Worm (Caenorhabditis elegans) whole organism, early embryonic: ENCODE data around the gene mtpn-1.

Experiments
- B0310.2 ChIP-seq: sonication (generic microtip); optimal IDR thresholded peaks from 2 replicates; lab custom pipeline; 2016; ENCODE audit warnings: mild to moderate bottlenecking, missing genetic modification characterization, missing compliant biosample characterization
- F13C5.2 ChIP-seq: sonication (generic microtip); optimal IDR thresholded peaks from 2 replicates; lab custom pipeline; 2017; ENCODE audit warnings: mild to moderate bottlenecking, missing genetic modification characterization, inconsistent platforms, missing compliant biosample characterization
- aly-1 ChIP-seq: sonication (generic microtip); optimal IDR thresholded peaks from 2 replicates; lab custom pipeline; 2016; ENCODE audit warnings: missing genetic modification characterization, missing compliant biosample characterization
- ama-1 ChIP-seq: fragments of 150-350 bp; optimal IDR thresholded peaks from 2 replicates; lab custom pipeline; 2014
- ceh-13 ChIP-seq: fragments of 200-800 bp; sonication (Bioruptor generic); optimal IDR thresholded peaks from 2 replicates; lab custom pipeline; 2018; ENCODE audit warnings: mild to moderate bottlenecking, missing genetic modification characterization, missing compliant biosample characterization
- ceh-36 ChIP-seq: sonication (generic microtip); optimal IDR thresholded peaks from 2 replicates; lab custom pipeline; 2016; ENCODE audit warnings: missing genetic modification characterization, inconsistent platforms, missing compliant biosample characterization
- flt-1 ChIP-seq: fragments of 200-800 bp; sonication (Bioruptor generic); IDR thresholded peaks from 2 replicates; pipeline ENCODE4 v1.3.6; 2022; ENCODE audit warnings: missing genetic modification characterization, missing compliant biosample characterization
- hmbx-1 ChIP-seq: sonication (generic microtip); optimal IDR thresholded peaks from 2 replicates; lab custom pipeline; 2016; ENCODE audit warnings: mild to moderate bottlenecking, missing genetic modification characterization, missing compliant biosample characterization
- hmg-4 ChIP-seq: fragments of 200-800 bp; sonication (Bioruptor generic); optimal IDR thresholded peaks from 2 replicates; lab custom pipeline; 2018; ENCODE audit warnings: mild to moderate bottlenecking, missing genetic modification characterization, missing compliant biosample characterization
- hnd-1 ChIP-seq: sonication (generic microtip); optimal IDR thresholded peaks from 2 replicates; lab custom pipeline; 2016; ENCODE audit warnings: missing genetic modification characterization, missing compliant biosample characterization
- pes-1 ChIP-seq: fragments of 200-800 bp; sonication (Bioruptor generic); IDR thresholded peaks from 2 replicates; pipeline ENCODE4 v1.3.6; 2022; ENCODE audit warnings: missing genetic modification reagents, missing genetic modification characterization, missing compliant biosample characterization
- scrt-1 ChIP-seq: fragments of 200-800 bp; sonication (Bioruptor generic); IDR thresholded peaks from 2 replicates; pipeline ENCODE4 v1.3.6; 2022; ENCODE audit warnings: missing genetic modification characterization, missing compliant biosample characterization
- sea-1 ChIP-seq: fragments of 200-800 bp; sonication (Bioruptor generic); conservative IDR thresholded peaks from 2 replicates; pipeline ENCODE4 v1.3.6; 2022; ENCODE audit warnings: missing genetic modification characterization, missing compliant biosample characterization
- tbx-11 ChIP-seq: fragments of 200-800 bp; sonication (Bioruptor generic); IDR thresholded peaks from 2 replicates; pipeline ENCODE4 v1.3.6; 2022; ENCODE audit warnings: missing genetic modification characterization, missing compliant biosample characterization
- tbx-37 ChIP-seq: fragments of 200-800 bp; sonication (Bioruptor generic); conservative IDR thresholded peaks from 2 replicates; pipeline ENCODE4 v1.3.6; 2022; ENCODE audit warnings: missing genetic modification reagents, missing genetic modification characterization, missing compliant biosample characterization
- tra-4 ChIP-seq: sonication (generic microtip); optimal IDR thresholded peaks from 2 replicates; lab custom pipeline; 2017; ENCODE audit warnings: missing genetic modification characterization, missing compliant biosample characterization

Gene mtpn-1

DNA sequence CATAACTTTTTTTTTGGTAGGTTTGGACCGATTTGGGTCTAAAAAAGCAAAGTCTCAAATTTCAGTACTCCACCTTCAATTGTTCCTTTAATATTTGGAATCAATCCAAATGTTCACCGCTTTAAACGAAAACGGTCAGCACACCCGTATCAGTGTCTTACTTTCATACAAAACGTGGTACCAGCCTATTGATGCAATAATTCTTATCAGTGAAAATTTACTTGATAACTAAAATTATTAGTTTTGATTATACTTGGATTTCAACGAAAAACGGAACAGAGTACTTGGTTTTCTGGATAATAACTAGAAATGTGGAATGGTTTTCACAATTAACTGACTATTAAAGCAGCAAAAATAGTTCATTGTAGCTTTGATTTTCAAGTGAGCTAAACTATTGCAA, 36.6 kb upstream of the mtpn-1 start:
- TF ChIP-seq hnd-1 (tag; lab: Kevin White, UChicago) (no peak), F13C5.2 (tag; lab: Kevin White, UChicago) (no peak), tra-4 (tag; lab: Kevin White, UChicago) (no peak), B0310.2 (tag; lab: Kevin White, UChicago) (no peak), pes-1 (GFP tag; lab: Robert Waterston, UW) (no peak), hmg-4 (GFP tag; lab: Kevin White, UChicago) (no peak), hmbx-1 (no peak), tbx-11 (no peak), sea-1 (GFP tag; lab: Robert Waterston, UW) (no peak), flt-1 (GFP tag; lab: Robert Waterston, UW) (no peak), aly-1 (tag; lab: Kevin White, UChicago) (no peak), scrt-1 (no peak), ceh-36 (tag; lab: Kevin White, UChicago) (no peak)

- no peak for TF ChIP-seq ceh-13
Observed at ce11 chrX:2372134-2372533, 35.1 kb upstream of the mtpn-1 start.

- no peak for TF ChIP-seq F13C5.2 (tag; lab: Kevin White, UChicago)
- no peak for TF ChIP-seq hmbx-1
- no peak for TF ChIP-seq pes-1 (GFP tag; lab: Robert Waterston, UW)
- no peak for TF ChIP-seq ceh-36 (tag; lab: Kevin White, UChicago)
- no peak for TF ChIP-seq tbx-37 (GFP tag; lab: Robert Waterston, UW)
- TF ChIP-seq ama-1 (lab: Kevin White, UChicago), result no peak
- TF ChIP-seq ceh-13, result no peak
- no peak for TF ChIP-seq hmg-4 (GFP tag; lab: Kevin White, UChicago)
- no peak for TF ChIP-seq sea-1 (GFP tag; lab: Robert Waterston, UW)
- no peak for TF ChIP-seq scrt-1
- no peak for TF ChIP-seq tra-4 (tag; lab: Kevin White, UChicago)
- TF ChIP-seq hnd-1 (tag; lab: Kevin White, UChicago), result no peak
- TF ChIP-seq tbx-11, result no peak
- no peak for TF ChIP-seq flt-1 (GFP tag; lab: Robert Waterston, UW)
Observed at ce11 chrX:2375300-2376035, 31.8 kb upstream of the mtpn-1 start, which contains the start of gene F47G3.3. Gene F47G3.3, plus strand, starts transcription at chrX:2375985.

ce11 chrX:2380818-2381217, 26.4 kb upstream of the mtpn-1 start:
- TF ChIP-seq ceh-13 (no peak), tbx-37 (GFP tag; lab: Robert Waterston, UW) (no peak), pes-1 (GFP tag; lab: Robert Waterston, UW) (no peak), tbx-11 (no peak), ama-1 (lab: Kevin White, UChicago) (no peak), hmg-4 (GFP tag; lab: Kevin White, UChicago) (no peak), B0310.2 (tag; lab: Kevin White, UChicago) (no peak), tra-4 (tag; lab: Kevin White, UChicago) (no peak), sea-1 (GFP tag; lab: Robert Waterston, UW) (no peak), hmbx-1 (no peak)

- TF ChIP-seq F13C5.2 (tag; lab: Kevin White, UChicago), result no peak
Observed at ce11 chrX:2381282-2381681, 26.0 kb upstream of the mtpn-1 start, which contains the start of gene F47G3.4. Gene F47G3.4, plus strand, starts transcription at chrX:2381582.

- TF ChIP-seq ceh-13 (no peak), F13C5.2 (tag; lab: Kevin White, UChicago) (peak; percentile 27)
Observed at ce11 chrX:2382227-2382626, 25.0 kb upstream of the mtpn-1 start.

- TF ChIP-seq ama-1 (lab: Kevin White, UChicago) (no peak), F13C5.2 (tag; lab: Kevin White, UChicago) (no peak), hmbx-1 (no peak), flt-1 (GFP tag; lab: Robert Waterston, UW) (no peak)
Observed at ce11 chrX:2385453-2385852, 21.8 kb upstream of the mtpn-1 start, which contains the start of gene F47G3.1. Gene F47G3.1, plus strand, starts transcription at chrX:2385753.

- TF ChIP-seq tbx-11, result no peak
- TF ChIP-seq flt-1 (GFP tag; lab: Robert Waterston, UW), result no peak
- TF ChIP-seq hmbx-1, result no peak
- TF ChIP-seq B0310.2 (tag; lab: Kevin White, UChicago), result no peak
Observed at ce11 chrX:2386922-2387566, 20.2 kb upstream of the mtpn-1 start.

ce11 chrX:2394983-2395382, 12.3 kb upstream of the mtpn-1 start, which contains the start of gene C43H6.6:
Gene C43H6.6, plus strand, starts transcription at chrX:2395283.
- no peak for TF ChIP-seq tbx-37 (GFP tag; lab: Robert Waterston, UW)
- no peak for TF ChIP-seq hmg-4 (GFP tag; lab: Kevin White, UChicago)
- no peak for TF ChIP-seq ceh-13
- TF ChIP-seq tbx-11, result no peak
- TF ChIP-seq scrt-1, result no peak
- no peak for TF ChIP-seq flt-1 (GFP tag; lab: Robert Waterston, UW)
- no peak for TF ChIP-seq sea-1 (GFP tag; lab: Robert Waterston, UW)
- TF ChIP-seq pes-1 (GFP tag; lab: Robert Waterston, UW), result no peak
- TF ChIP-seq aly-1 (tag; lab: Kevin White, UChicago), result no peak
- TF ChIP-seq hmbx-1, result no peak
